In the genomic region with DNA sequence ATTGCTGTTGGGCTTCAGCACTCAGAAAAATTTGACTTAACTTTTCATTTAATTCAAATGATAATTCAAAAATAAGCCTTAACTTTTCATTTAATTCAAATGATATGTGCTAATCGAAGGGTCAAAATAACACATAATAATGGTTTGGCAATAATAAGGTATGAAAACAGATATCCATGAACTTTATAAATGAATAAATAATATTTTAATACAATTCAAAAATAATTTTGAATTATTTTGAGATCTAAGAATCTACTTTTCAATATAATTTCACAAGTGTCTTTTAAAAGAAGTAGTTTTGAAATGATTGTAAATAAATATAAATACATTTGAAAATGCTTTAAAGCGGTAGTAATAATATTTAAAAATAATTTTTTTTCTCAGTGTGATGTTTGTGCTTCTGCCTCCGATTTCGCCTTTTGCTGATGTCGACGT, we compare ENCODE assay signal across 1 fruit fly cellular context.
TF ChIP-seq lines count a peak whose summit lies in the region.

No protein-coding gene starts in this region.

TF ChIP-seq in whole organism, prepupa, 60 proteins besides CTCF, POLR2A, EP300 and RAD21 (continued from another document):
- TF ChIP-seq Blimp-1 (GFP tag; optimal IDR thresholded peaks at IDR 0.05; lab: Kevin White, UChicago) (peak; percentile 29), Met (GFP tag; optimal IDR thresholded peaks at IDR 0.05; lab: Kevin White, UChicago) (peak; percentile 26), pdm3 (GFP tag; optimal IDR thresholded peaks at IDR 0.05; lab: Kevin White, UChicago) (peak; percentile 49), Sox14 (GFP tag; optimal IDR thresholded peaks at IDR 0.05; lab: Kevin White, UChicago) (peak; percentile 22), CG6276 (GFP tag; optimal IDR thresholded peaks at IDR 0.05; lab: Kevin White, UChicago) (peak; percentile 88), CG6808 (GFP tag; optimal IDR thresholded peaks at IDR 0.05; lab: Kevin White, UChicago) (peak; percentile 71), topi (GFP tag; optimal IDR thresholded peaks at IDR 0.05; lab: Kevin White, UChicago) (peak; percentile 19), spab (GFP tag; optimal IDR thresholded peaks at IDR 0.05; lab: Kevin White, UChicago) (peak; percentile 75), ss (GFP tag; optimal IDR thresholded peaks at IDR 0.05; lab: Kevin White, UChicago) (peak; percentile 64 to 86), fd85E (GFP tag; optimal IDR thresholded peaks at IDR 0.05; lab: Kevin White, UChicago) (no peak), Hr39 (GFP tag; optimal IDR thresholded peaks at IDR 0.05; lab: Kevin White, UChicago) (peak; percentile 5), cyc (GFP tag; optimal IDR thresholded peaks at IDR 0.05; lab: Kevin White, UChicago) (peak; percentile 20), Hr4 (GFP tag; optimal IDR thresholded peaks at IDR 0.05; lab: Kevin White, UChicago) (peak; percentile 73), CG16779 (tag; optimal IDR thresholded peaks at IDR 0.05; lab: Kevin White, UChicago) (peak; percentile 65), lz (GFP tag; optimal IDR thresholded peaks at IDR 0.05; lab: Kevin White, UChicago) (peak; percentile 5), CG10669 (GFP tag; optimal IDR thresholded peaks at IDR 0.05; lab: Kevin White, UChicago) (peak; percentile 50), Ets96B (tag; optimal IDR thresholded peaks at IDR 0.05; lab: Kevin White, UChicago) (peak; percentile 84), Sox15 (GFP tag; optimal IDR thresholded peaks at IDR 0.05; lab: Kevin White, UChicago) (peak; percentile 50), CG6792 (GFP tag; optimal IDR thresholded peaks at IDR 0.05; lab: Kevin White, UChicago) (peak; percentile 63), salr (GFP tag; optimal IDR thresholded peaks at IDR 0.05; lab: Kevin White, UChicago) (peak; percentile 8 to 96), CG9139 (GFP tag; optimal IDR thresholded peaks at IDR 0.05; lab: Kevin White, UChicago) (peak; percentile 73), CG3919 (GFP tag; optimal IDR thresholded peaks at IDR 0.05; lab: Kevin White, UChicago) (peak; percentile 79), fd59A (GFP tag; optimal IDR thresholded peaks at IDR 0.05; lab: Kevin White, UChicago) (peak; percentile 31), CG11902 (GFP tag; optimal IDR thresholded peaks at IDR 0.05; lab: Kevin White, UChicago) (peak; percentile 34), Smox (GFP tag; optimal IDR thresholded peaks at IDR 0.05; lab: Kevin White, UChicago) (peak; percentile 32), Lpt (GFP tag; optimal IDR thresholded peaks at IDR 0.05; lab: Kevin White, UChicago) (peak; percentile 76), CG11762 (GFP tag; optimal IDR thresholded peaks at IDR 0.05; lab: Kevin White, UChicago; ENCODE audit: insufficient read depth) (peak; percentile 71), CG8319 (GFP tag; optimal IDR thresholded peaks at IDR 0.05; lab: Kevin White, UChicago) (peak; percentile 33), Gug (GFP tag; IDR thresholded peaks at IDR 0.05; lab: Robert Waterston, UW) (peak; percentile 54), Eip93F (GFP tag; optimal IDR thresholded peaks at IDR 0.05; lab: Kevin White, UChicago) (no peak), Hr38 (GFP tag; optimal IDR thresholded peaks at IDR 0.05; lab: Kevin White, UChicago) (no peak), achi (GFP tag; optimal IDR thresholded peaks at IDR 0.05; lab: Kevin White, UChicago) (peak; percentile 80), CG11294 (GFP tag; IDR thresholded peaks at IDR 0.05; lab: Robert Waterston, UW) (peak; percentile 23; the same call in 1 of the 2 replicates)
